Fruit fly (Drosophila melanogaster): Measurements from ENCODE around the gene nAChRbeta1.

DNA sequence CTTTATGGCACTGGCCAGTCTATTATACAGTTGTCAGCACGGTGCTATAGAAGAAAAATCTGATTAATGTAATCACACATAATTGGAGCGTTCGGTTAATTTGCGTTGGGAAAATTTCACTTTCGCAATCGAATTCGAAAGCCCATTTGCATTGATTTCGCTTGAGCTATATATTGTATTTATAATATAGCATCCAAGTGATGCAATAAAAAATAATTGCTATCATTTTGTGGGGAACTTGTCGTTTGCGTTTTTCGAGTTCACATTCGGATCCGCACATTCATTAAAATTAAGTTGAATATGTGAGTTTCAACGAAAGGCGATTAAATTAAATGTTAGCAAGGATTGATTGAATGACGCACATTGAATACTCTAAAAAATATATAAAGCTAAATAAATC, 12.1 kb upstream of the nAChRbeta1 start:
- TF ChIP-seq usp (GFP tag; optimal IDR thresholded peaks at IDR 0.05) (no peak), CG8478 (optimal IDR thresholded peaks at IDR 0.05) (no peak), psq (optimal IDR thresholded peaks at IDR 0.05) (no peak), pan (optimal IDR thresholded peaks at IDR 0.05) (no peak), EcR (GFP tag; optimal IDR thresholded peaks at IDR 0.05) (no peak), Dll (optimal IDR thresholded peaks at IDR 0.05) (no peak)

Measured in whole organism.